Worm (Caenorhabditis elegans): Measurements from ENCODE around the gene ule-2.
"Not testable (repeated sequence)": the region's sequence is repeated elsewhere in the genome, so short reads cannot be mapped to it uniquely, and the experiment has no call there.

DNA sequence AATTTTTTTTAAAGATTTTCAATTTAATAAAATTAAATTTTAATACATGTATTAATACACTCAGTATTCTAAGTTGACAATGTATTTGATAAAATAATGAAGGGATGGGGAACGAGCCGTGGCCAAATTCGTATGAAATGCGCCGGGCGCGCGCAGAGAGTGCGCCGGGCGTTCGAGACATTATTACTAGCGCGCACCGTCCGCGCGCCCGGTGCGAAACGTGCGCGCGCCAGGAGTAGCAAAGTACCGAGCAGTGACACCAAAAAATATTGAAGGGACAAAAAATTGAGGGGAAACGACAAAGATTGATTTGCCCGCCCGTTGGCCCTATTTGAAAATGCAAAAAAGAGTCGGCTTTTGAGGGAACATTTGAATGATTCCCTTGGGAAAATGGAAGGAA, 21.0 kb downstream of the ule-2 start:
- TF ChIP-seq snpc-4 (tag; optimal IDR thresholded peaks at IDR 0.05); nhr-77 (tag; optimal IDR thresholded peaks at IDR 0.05); nhr-11 (tag; optimal IDR thresholded peaks at IDR 0.05); zag-1 (tag; optimal IDR thresholded peaks at IDR 0.05); nhr-42 (GFP tag; IDR thresholded peaks at IDR 0.05); mdt-29 (GFP tag; IDR thresholded peaks at IDR 0.05); ceh-28 (tag; optimal IDR thresholded peaks at IDR 0.05); lin-15B (tag; optimal IDR thresholded peaks at IDR 0.05): not testable (repeated sequence)

Data from whole organism, L4 larva.